Fruit fly (Drosophila melanogaster): Measurements from ENCODE around the gene ko.

DNA sequence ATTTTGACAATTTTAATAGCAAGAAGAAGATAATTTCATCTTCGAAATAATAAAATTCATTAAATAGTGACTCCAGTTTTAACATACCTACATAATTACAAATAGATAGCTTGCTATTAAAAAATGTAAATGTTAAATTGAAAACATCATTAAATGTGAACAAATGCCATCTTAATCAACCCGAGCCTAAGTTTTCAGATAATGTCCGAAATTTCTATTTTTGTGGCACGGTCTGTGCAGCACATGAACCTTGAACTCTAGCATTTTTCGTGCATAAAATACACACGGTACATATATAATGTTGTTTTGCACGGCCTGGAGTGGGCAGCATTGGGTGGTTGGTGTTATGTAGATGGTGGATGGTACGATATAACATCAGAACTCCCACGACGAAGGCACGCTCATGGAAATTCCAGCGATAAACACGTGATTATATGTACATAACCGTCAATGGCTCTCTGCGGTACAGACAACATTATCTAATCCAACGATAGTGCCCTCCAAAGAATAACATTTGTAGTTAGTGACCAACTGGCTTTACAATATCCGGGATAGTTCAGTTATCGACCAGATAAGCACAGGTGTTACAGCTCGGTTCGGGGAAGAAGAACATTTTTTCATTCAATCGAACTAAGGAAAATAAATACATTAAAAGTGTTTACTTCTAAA lies 80.8 kb downstream of the ko start:
- TF ChIP-seq usp (GFP tag; optimal IDR thresholded peaks at IDR 0.05), result no peak
- no peak for TF ChIP-seq Mio (GFP tag; optimal IDR thresholded peaks at IDR 0.05)
- TF ChIP-seq Hr78 (GFP tag; optimal IDR thresholded peaks at IDR 0.05), result no peak
- TF ChIP-seq h (GFP tag; optimal IDR thresholded peaks at IDR 0.05), result no peak
